Worm (Caenorhabditis elegans): ENCODE results near the gene C02F5.10.

C02F5.10 gene

ce11 chrIII:8275871-8276270 is 26.6 kb upstream of the C02F5.10 start, which contains the start of gene clec-160:
Gene clec-160 (minus strand): TSS chrIII:8275971.
- TF ChIP-seq fos-1 (tag; optimal IDR thresholded peaks at IDR 0.05) (no peak), unc-62 (GFP tag; optimal IDR thresholded peaks at IDR 0.05) (no peak), hlh-17 (GFP tag; optimal IDR thresholded peaks at IDR 0.05; ENCODE audit: borderline replicate concordance) (no peak), aha-1 (tag; optimal IDR thresholded peaks at IDR 0.05) (no peak), ztf-4 (tag; optimal IDR thresholded peaks at IDR 0.05) (no peak), lin-13 (GFP tag; optimal IDR thresholded peaks at IDR 0.05) (no peak), C04F5.9 (tag; optimal IDR thresholded peaks at IDR 0.05) (no peak), grh-1 (GFP tag; IDR thresholded peaks at IDR 0.05) (no peak), alr-1 (tag; optimal IDR thresholded peaks at IDR 0.05; ENCODE audit: borderline replicate concordance) (no peak), zag-1 (tag; optimal IDR thresholded peaks at IDR 0.05) (no peak), elt-3 (tag; optimal IDR thresholded peaks at IDR 0.05) (no peak), ceh-88 (GFP tag; IDR thresholded peaks at IDR 0.05) (no peak), nhr-20 (tag; optimal IDR thresholded peaks at IDR 0.05) (no peak), C34B4.2 (tag; optimal IDR thresholded peaks at IDR 0.05) (no peak), ceh-90 (tag; optimal IDR thresholded peaks at IDR 0.05) (no peak), lin-39 (tag; optimal IDR thresholded peaks at IDR 0.05) (no peak), nhr-77 (tag; optimal IDR thresholded peaks at IDR 0.05) (no peak)

- TF ChIP-seq dsc-1 (tag; optimal IDR thresholded peaks at IDR 0.05) (no peak), C04F5.9 (tag; optimal IDR thresholded peaks at IDR 0.05) (no peak), nhr-47 (tag; optimal IDR thresholded peaks at IDR 0.05) (no peak), lin-35 (GFP tag; optimal IDR thresholded peaks at IDR 0.05) (no peak), alr-1 (tag; optimal IDR thresholded peaks at IDR 0.05; ENCODE audit: borderline replicate concordance) (no peak), nhr-76 (tag; optimal IDR thresholded peaks at IDR 0.05) (no peak)
These were observed 22.5 kb upstream of the C02F5.10 start, which contains the start of the genes mps-4 and F09G8.10 for ce11 chrIII:8271676-8272225. Gene mps-4 (minus strand): TSS chrIII:8271776. Gene F09G8.10 (minus strand): TSS chrIII:8272175.

ce11 chrIII:8268296-8268695 is 19.0 kb upstream of the C02F5.10 start, which contains the start of the genes F09G8.7 and crn-7:
Gene F09G8.7 (minus strand): TSS chrIII:8268355.
Gene crn-7 (plus strand): TSS chrIII:8268531.
- TF ChIP-seq lir-3 (tag; optimal IDR thresholded peaks at IDR 0.05; ENCODE audit: poor library complexity) (peak; percentile 24), rnt-1 (tag; optimal IDR thresholded peaks at IDR 0.05) (peak; percentile 45), Y116A8C.19 (tag; optimal IDR thresholded peaks at IDR 0.05; ENCODE audit: borderline replicate concordance) (no peak), hpl-2 (GFP tag; optimal IDR thresholded peaks at IDR 0.05) (no peak), tlp-1 (tag; optimal IDR thresholded peaks at IDR 0.05) (no peak), snpc-4 (tag; optimal IDR thresholded peaks at IDR 0.05) (no peak), grh-1 (GFP tag; IDR thresholded peaks at IDR 0.05) (no peak), elt-2 (tag; optimal IDR thresholded peaks at IDR 0.05) (no peak), nhr-84 (tag; optimal IDR thresholded peaks at IDR 0.05) (no peak), ceh-88 (GFP tag; IDR thresholded peaks at IDR 0.05) (no peak), efl-1 (optimal IDR thresholded peaks at IDR 0.05) (peak; percentile 32 to 36), efl-1 (GFP tag; optimal IDR thresholded peaks at IDR 0.05 in 1 of 2) (peak in 1 of 2 experiments; percentile 17), C16A3.4 (tag; optimal IDR thresholded peaks at IDR 0.05) (no peak), ceh-90 (tag; optimal IDR thresholded peaks at IDR 0.05) (no peak), vab-15 (tag; optimal IDR thresholded peaks at IDR 0.05) (no peak), nhr-28 (tag; optimal IDR thresholded peaks at IDR 0.05) (no peak), pax-3 (tag; optimal IDR thresholded peaks at IDR 0.05) (no peak), ceh-8 (GFP tag; optimal IDR thresholded peaks at IDR 0.05) (no peak), skn-1 (tag; optimal IDR thresholded peaks at IDR 0.05) (peak; percentile 25), nhr-76 (tag; optimal IDR thresholded peaks at IDR 0.05) (no peak), pqm-1 (tag; optimal IDR thresholded peaks at IDR 0.05) (no peak), C34B4.2 (tag; optimal IDR thresholded peaks at IDR 0.05) (no peak), dpl-1 (GFP tag; optimal IDR thresholded peaks at IDR 0.05) (peak in 2 of 3 experiments; percentile 36 to 44), snu-23 (GFP tag; optimal IDR thresholded peaks at IDR 0.05) (peak; percentile 33), nhr-12 (tag; optimal IDR thresholded peaks at IDR 0.05) (no peak), fkh-4 (tag; optimal IDR thresholded peaks at IDR 0.05; ENCODE audit: borderline replicate concordance) (no peak), mab-9 (GFP tag; IDR thresholded peaks at IDR 0.05) (no peak), unc-130 (tag; optimal IDR thresholded peaks at IDR 0.05) (no peak), unc-98 (GFP tag; IDR thresholded peaks at IDR 0.05) (no peak), lin-14 (GFP tag; optimal IDR thresholded peaks at IDR 0.05) (no peak), fos-1 (tag; optimal IDR thresholded peaks at IDR 0.05) (no peak), tbx-2 (tag; optimal IDR thresholded peaks at IDR 0.05) (no peak), lin-35 (GFP tag; optimal IDR thresholded peaks at IDR 0.05) (peak; percentile 23 to 31), nhr-47 (tag; optimal IDR thresholded peaks at IDR 0.05) (no peak), nhr-19 (GFP tag; conservative IDR thresholded peaks at IDR 0.05) (no peak)

All from whole organism, L1 larva.